ENCODE assay signal across 1 fruit fly cellular context in genomic region chr3R:13014168-13014881, dm6.
TF ChIP-seq lines count a peak whose summit lies in the region.

No protein-coding gene starts in this region.

TF ChIP-seq in whole organism, embryonic, 481 proteins besides CTCF, POLR2A, EP300 and RAD21 (continued from another document):
- TF ChIP-seq Hr39 (optimal IDR thresholded peaks at IDR 0.05; lab: Kevin White, UChicago) (no peak), Blimp-1 (GFP tag; optimal IDR thresholded peaks at IDR 0.05; lab: Kevin White, UChicago) (no peak), Xbp1 (GFP tag; optimal IDR thresholded peaks at IDR 0.05; lab: Kevin White, UChicago) (peak; percentile 0), Mrtf (GFP tag; IDR thresholded peaks at IDR 0.05; lab: Robert Waterston, UW) (no peak), CG1603 (tag; optimal IDR thresholded peaks at IDR 0.05; lab: Kevin White, UChicago) (peak; percentile 33), crc (GFP tag; optimal IDR thresholded peaks at IDR 0.05; lab: Kevin White, UChicago) (no peak), CG15269 (tag; optimal IDR thresholded peaks at IDR 0.05; lab: Kevin White, UChicago) (peak; percentile 46), Usf (GFP tag; optimal IDR thresholded peaks at IDR 0.05; lab: Kevin White, UChicago) (no peak), pum (GFP tag; optimal IDR thresholded peaks at IDR 0.05; lab: Kevin White, UChicago) (no peak), Rfx (GFP tag; IDR thresholded peaks at IDR 0.05; lab: Robert Waterston, UW) (peak; percentile 43), CG4820 (GFP tag; optimal IDR thresholded peaks at IDR 0.05; lab: Kevin White, UChicago) (no peak), CG8388 (GFP tag; optimal IDR thresholded peaks at IDR 0.05; lab: Kevin White, UChicago) (no peak), CG3281 (GFP tag; optimal IDR thresholded peaks at IDR 0.05; lab: Kevin White, UChicago) (no peak), Scr (GFP tag; IDR thresholded peaks at IDR 0.05; lab: Robert Waterston, UW; ENCODE audit: partially characterized antibody) (no peak), CG11504 (tag; optimal IDR thresholded peaks at IDR 0.05; lab: Kevin White, UChicago) (peak; percentile 27), peb (GFP tag; IDR thresholded peaks at IDR 0.05; lab: Robert Waterston, UW) (no peak), ewg (GFP tag; optimal IDR thresholded peaks at IDR 0.05; lab: Kevin White, UChicago) (no peak), nerfin-1 (tag; optimal IDR thresholded peaks at IDR 0.05; lab: Kevin White, UChicago) (no peak), stwl (tag; optimal IDR thresholded peaks at IDR 0.05; lab: Kevin White, UChicago) (no peak), grau (tag; optimal IDR thresholded peaks at IDR 0.05; lab: Kevin White, UChicago) (peak; percentile 19), Tbp (GFP tag; optimal IDR thresholded peaks at IDR 0.05; lab: Kevin White, UChicago) (no peak), Neu2 (GFP tag; optimal IDR thresholded peaks at IDR 0.05; lab: Kevin White, UChicago; ENCODE audit: borderline replicate concordance) (no peak), CG10274 (GFP tag; optimal IDR thresholded peaks at IDR 0.05; lab: Kevin White, UChicago) (no peak), nom (GFP tag; optimal IDR thresholded peaks at IDR 0.05; lab: Kevin White, UChicago) (no peak), ssp (GFP tag; IDR thresholded peaks at IDR 0.05; lab: Robert Waterston, UW) (no peak), Bteb2 (GFP tag; optimal IDR thresholded peaks at IDR 0.05; lab: Kevin White, UChicago) (no peak), usp (GFP tag; optimal IDR thresholded peaks at IDR 0.05; lab: Kevin White, UChicago) (no peak), dmrt99B (tag; optimal IDR thresholded peaks at IDR 0.05; lab: Kevin White, UChicago) (peak; percentile 27), CG13624 (GFP tag; optimal IDR thresholded peaks at IDR 0.05; lab: Kevin White, UChicago) (peak; percentile 20), CG12071 (GFP tag; optimal IDR thresholded peaks at IDR 0.05; lab: Kevin White, UChicago) (no peak), gem (tag; optimal IDR thresholded peaks at IDR 0.05; lab: Kevin White, UChicago) (peak; percentile 29), CG17359 (tag; optimal IDR thresholded peaks at IDR 0.05; lab: Kevin White, UChicago) (peak; percentile 21), ase (GFP tag; IDR thresholded peaks at IDR 0.05; lab: Robert Waterston, UW) (no peak), CG32767 (GFP tag; IDR thresholded peaks at IDR 0.05; lab: Robert Waterston, UW) (no peak), pita (GFP tag; optimal IDR thresholded peaks at IDR 0.05; lab: Kevin White, UChicago) (no peak), Pdp1 (GFP tag; optimal IDR thresholded peaks at IDR 0.05; lab: Kevin White, UChicago) (no peak), CG14441 (GFP tag; IDR thresholded peaks at IDR 0.05; lab: Robert Waterston, UW) (0 out of 2 replicates have a peak, but pooled peaks have one; percentile 35), sens (GFP tag; lab: Kevin White, UChicago) (peak; percentile 40), Aef1 (GFP tag; IDR thresholded peaks at IDR 0.05; lab: Robert Waterston, UW) (no peak), ci (GFP tag; IDR thresholded peaks at IDR 0.05; lab: Robert Waterston, UW) (no peak), sens-2 (GFP tag; IDR thresholded peaks at IDR 0.05; lab: Robert Waterston, UW) (no peak), CG17802 (tag; optimal IDR thresholded peaks at IDR 0.05; lab: Kevin White, UChicago) (no peak), B-H2 (GFP tag; optimal IDR thresholded peaks at IDR 0.05; lab: Kevin White, UChicago) (no peak), Fer3 (tag; optimal IDR thresholded peaks at IDR 0.05; lab: Kevin White, UChicago) (peak; percentile 21), row (GFP tag; IDR thresholded peaks at IDR 0.05; lab: Robert Waterston, UW) (peak; percentile 44; the same call in 1 of the 3 replicates), Hand (GFP tag; optimal IDR thresholded peaks at IDR 0.05; lab: Kevin White, UChicago) (no peak), crp (GFP tag; optimal IDR thresholded peaks at IDR 0.05; lab: Kevin White, UChicago) (no peak), CG15514 (GFP tag; optimal IDR thresholded peaks at IDR 0.05; lab: Kevin White, UChicago) (no peak), ab (GFP tag; optimal IDR thresholded peaks at IDR 0.05; lab: Kevin White, UChicago) (no peak), slbo (GFP tag; IDR thresholded peaks at IDR 0.05; lab: Robert Waterston, UW) (peak; percentile 26; the same call in 1 of the 2 replicates), lab (GFP tag; optimal IDR thresholded peaks at IDR 0.05; lab: Kevin White, UChicago) (peak; percentile 5), Med (GFP tag; lab: Kevin White, UChicago) (peak; percentile 55), CG6175 (GFP tag; IDR thresholded peaks at IDR 0.05; lab: Robert Waterston, UW) (no peak), sc (optimal IDR thresholded peaks at IDR 0.05; lab: Kevin White, UChicago) (no peak), sc (GFP tag; optimal IDR thresholded peaks at IDR 0.05; lab: Kevin White, UChicago) (no peak), Gug (GFP tag; IDR thresholded peaks at IDR 0.05; lab: Robert Waterston, UW) (no peak), abd-A (tag; optimal IDR thresholded peaks at IDR 0.05; lab: Kevin White, UChicago) (no peak), CG7839 (tag; optimal IDR thresholded peaks at IDR 0.05; lab: Kevin White, UChicago) (peak; percentile 8), zfh1 (GFP tag; IDR thresholded peaks at IDR 0.05; lab: Robert Waterston, UW) (no peak), CG17829 (tag; optimal IDR thresholded peaks at IDR 0.05; lab: Kevin White, UChicago) (no peak), slp2 (GFP tag; optimal IDR thresholded peaks at IDR 0.05; lab: Kevin White, UChicago) (no peak), dati (GFP tag; IDR thresholded peaks at IDR 0.05; lab: Robert Waterston, UW) (no peak), CG31224 (GFP tag; IDR thresholded peaks at IDR 0.05; lab: Robert Waterston, UW) (no peak), CG33213 (GFP tag; optimal IDR thresholded peaks at IDR 0.05; lab: Kevin White, UChicago) (no peak), CG13424 (tag; optimal IDR thresholded peaks at IDR 0.05; lab: Kevin White, UChicago) (peak; percentile 8), cwo (GFP tag; optimal IDR thresholded peaks at IDR 0.05; lab: Kevin White, UChicago) (peak; percentile 13), CG2712 (tag; optimal IDR thresholded peaks at IDR 0.05; lab: Kevin White, UChicago) (peak; percentile 1), Nf-YC (tag; optimal IDR thresholded peaks at IDR 0.05; lab: Kevin White, UChicago) (no peak), Doc2 (GFP tag; IDR thresholded peaks at IDR 0.05; lab: Robert Waterston, UW) (no peak), Sox100B (GFP tag; optimal IDR thresholded peaks at IDR 0.05; lab: Kevin White, UChicago) (no peak), Antp (GFP tag; optimal IDR thresholded peaks at IDR 0.05; lab: Kevin White, UChicago) (no peak), Ptx1 (GFP tag; IDR thresholded peaks at IDR 0.05; lab: Robert Waterston, UW) (peak; percentile 12; the same call in 1 of the 2 replicates), zf30C (GFP tag; optimal IDR thresholded peaks at IDR 0.05; lab: Kevin White, UChicago) (no peak), Six4 (GFP tag; optimal IDR thresholded peaks at IDR 0.05; lab: Kevin White, UChicago) (no peak), sqz (GFP tag; optimal IDR thresholded peaks at IDR 0.05; lab: Kevin White, UChicago) (no peak), twi (tag; optimal IDR thresholded peaks at IDR 0.05; lab: Kevin White, UChicago) (peak; percentile 37), Ada2b (GFP tag; IDR thresholded peaks at IDR 0.05; lab: Robert Waterston, UW) (no peak), zen2 (GFP tag; IDR thresholded peaks at IDR 0.05; lab: Robert Waterston, UW; ENCODE audit: partially characterized antibody) (no peak), luna (GFP tag; optimal IDR thresholded peaks at IDR 0.05; lab: Kevin White, UChicago) (no peak), run (tag; optimal IDR thresholded peaks at IDR 0.05; lab: Kevin White, UChicago) (no peak), pnt (GFP tag; optimal IDR thresholded peaks at IDR 0.05; lab: Kevin White, UChicago) (no peak), CG2120 (GFP tag; optimal IDR thresholded peaks at IDR 0.05; lab: Kevin White, UChicago) (peak; percentile 38), Spps (tag; optimal IDR thresholded peaks at IDR 0.05; lab: Kevin White, UChicago) (no peak), tx (GFP tag; optimal IDR thresholded peaks at IDR 0.05; lab: Kevin White, UChicago) (no peak), CoRest (tag; optimal IDR thresholded peaks at IDR 0.05; lab: Kevin White, UChicago) (peak; percentile 19), crol (GFP tag; IDR thresholded peaks at IDR 0.05; lab: Robert Waterston, UW) (no peak; the same call in 1 of the 2 replicates), Dref (GFP tag; IDR thresholded peaks at IDR 0.05; lab: Robert Waterston, UW) (no peak), CG2202 (tag; optimal IDR thresholded peaks at IDR 0.05; lab: Kevin White, UChicago) (no peak), CG6765 (GFP tag; optimal IDR thresholded peaks at IDR 0.05; lab: Kevin White, UChicago) (no peak), C15 (GFP tag; IDR thresholded peaks at IDR 0.05; lab: Robert Waterston, UW) (no peak), Hr51 (GFP tag; optimal IDR thresholded peaks at IDR 0.05; lab: Kevin White, UChicago) (peak in 1 of 2 experiments; percentile 30), CG12659 (GFP tag; optimal IDR thresholded peaks at IDR 0.05; lab: Kevin White, UChicago) (no peak), oc (tag; optimal IDR thresholded peaks at IDR 0.05; lab: Kevin White, UChicago) (no peak), CG18619 (GFP tag; optimal IDR thresholded peaks at IDR 0.05; lab: Kevin White, UChicago) (no peak), CG12769 (tag; optimal IDR thresholded peaks at IDR 0.05; lab: Kevin White, UChicago) (peak; percentile 16), CG4707 (GFP tag; optimal IDR thresholded peaks at IDR 0.05; lab: Kevin White, UChicago) (no peak), ato (GFP tag; IDR thresholded peaks at IDR 0.05; lab: Robert Waterston, UW; ENCODE audit: partially characterized antibody) (no peak), phol (tag; optimal IDR thresholded peaks at IDR 0.05; lab: Kevin White, UChicago) (peak; percentile 7), rib (GFP tag; IDR thresholded peaks at IDR 0.05; lab: Robert Waterston, UW) (no peak), ttk (GFP tag; IDR thresholded peaks at IDR 0.05; lab: Robert Waterston, UW) (no peak), pan (optimal IDR thresholded peaks at IDR 0.05; lab: Kevin White, UChicago) (no peak), pan (GFP tag; optimal IDR thresholded peaks at IDR 0.05 in 1 of 2, IDR thresholded peaks at IDR 0.05 in 1 of 2) (peak in 1 of 2 experiments; percentile 49), CG10209 (GFP tag; optimal IDR thresholded peaks at IDR 0.05; lab: Kevin White, UChicago) (no peak), CG11695 (GFP tag; IDR thresholded peaks at IDR 0.05; lab: Robert Waterston, UW) (0 out of 3 replicates have a peak, but pooled peaks have one; percentile 16), Bdp1 (GFP tag; optimal IDR thresholded peaks at IDR 0.05; lab: Kevin White, UChicago) (no peak), dmrt11E (tag; optimal IDR thresholded peaks at IDR 0.05; lab: Kevin White, UChicago) (no peak), Stat92E (GFP tag; optimal IDR thresholded peaks at IDR 0.05; lab: Kevin White, UChicago) (peak in 1 of 3 experiments; percentile 20), CG8290 (GFP tag; optimal IDR thresholded peaks at IDR 0.05; lab: Kevin White, UChicago) (no peak), CG8290 (tag; optimal IDR thresholded peaks at IDR 0.05; lab: Kevin White, UChicago) (peak in 1 of 2 experiments; percentile 41), CG8944 (GFP tag; optimal IDR thresholded peaks at IDR 0.05; lab: Kevin White, UChicago) (no peak), CG2678 (tag; optimal IDR thresholded peaks at IDR 0.05; lab: Kevin White, UChicago) (peak; percentile 20), CG8924 (tag; optimal IDR thresholded peaks at IDR 0.05; lab: Kevin White, UChicago) (peak; percentile 3), HLH54F (GFP tag; optimal IDR thresholded peaks at IDR 0.05; lab: Kevin White, UChicago) (no peak), CG30431 (GFP tag; optimal IDR thresholded peaks at IDR 0.05; lab: Kevin White, UChicago) (no peak), Ravus (GFP tag; IDR thresholded peaks at IDR 0.05; lab: Robert Waterston, UW) (no peak), CG16779 (GFP tag; IDR thresholded peaks at IDR 0.05; lab: Robert Waterston, UW) (no peak), H15 (GFP tag; IDR thresholded peaks at IDR 0.05; lab: Robert Waterston, UW) (no peak), mld (GFP tag; IDR thresholded peaks at IDR 0.05; lab: Robert Waterston, UW; ENCODE audit: partially characterized antibody) (no peak), psq (GFP tag; optimal IDR thresholded peaks at IDR 0.05; lab: Kevin White, UChicago) (no peak), CG9932 (GFP tag; IDR thresholded peaks at IDR 0.05; lab: Robert Waterston, UW) (peak; percentile 42), ham (GFP tag; IDR thresholded peaks at IDR 0.05; lab: Robert Waterston, UW) (no peak), CG8089 (GFP tag; optimal IDR thresholded peaks at IDR 0.05; lab: Kevin White, UChicago) (no peak), exex (tag; optimal IDR thresholded peaks at IDR 0.05; lab: Kevin White, UChicago) (no peak), ro (GFP tag; IDR thresholded peaks at IDR 0.05; lab: Robert Waterston, UW) (no peak), CG9215 (GFP tag; IDR thresholded peaks at IDR 0.05; lab: Robert Waterston, UW) (peak; percentile 26; the same call in 1 of the 2 replicates), E2f2 (GFP tag; IDR thresholded peaks at IDR 0.05; lab: Robert Waterston, UW) (no peak), hth (optimal IDR thresholded peaks at IDR 0.05; lab: Kevin White, UChicago) (no peak)
